Worm (Caenorhabditis elegans): ENCODE measurements around the gene vps-26.

Gene vps-26

ce11 chrIV:9321039-9321851 lies 20.3 kb downstream of the vps-26 start, which contains the start of the genes F49C12.12 and vha-17:
TSS of gene F49C12.12 (minus strand) at chrIV:9321089.
TSS of gene vha-17 (plus strand) at chrIV:9321801.
- TF ChIP-seq nfya-1 (tag; optimal IDR thresholded peaks at IDR 0.05) (no peak), ceh-48 (tag; optimal IDR thresholded peaks at IDR 0.05) (peak; percentile 61)

ce11 chrIV:9320023-9320422 lies 21.6 kb downstream of the vps-26 start:
- TF ChIP-seq ceh-22 (tag; optimal IDR thresholded peaks at IDR 0.05) (no peak), rnt-1 (tag; optimal IDR thresholded peaks at IDR 0.05) (no peak), hlh-6 (tag; optimal IDR thresholded peaks at IDR 0.05) (no peak), pag-3 (tag; optimal IDR thresholded peaks at IDR 0.05; ENCODE audit: borderline replicate concordance) (no peak), ceh-14 (tag; optimal IDR thresholded peaks at IDR 0.05) (no peak), ama-1 (optimal IDR thresholded peaks at IDR 0.05) (no peak), npax-4 (tag; optimal IDR thresholded peaks at IDR 0.05) (no peak), ref-2 (tag; optimal IDR thresholded peaks at IDR 0.05) (no peak)

- no peak for TF ChIP-seq pat-9 (tag; optimal IDR thresholded peaks at IDR 0.05)
- TF ChIP-seq odd-2 (tag; optimal IDR thresholded peaks at IDR 0.05), result no peak
- no peak for TF ChIP-seq mec-3 (tag; optimal IDR thresholded peaks at IDR 0.05; ENCODE audit: borderline replicate concordance)
- TF ChIP-seq sox-2 (GFP tag; IDR thresholded peaks at IDR 0.05), result no peak
- TF ChIP-seq ztf-16 (tag; optimal IDR thresholded peaks at IDR 0.05), result no peak
- no peak for TF ChIP-seq syd-9 (tag; optimal IDR thresholded peaks at IDR 0.05)
- no peak for TF ChIP-seq pha-4 (tag; optimal IDR thresholded peaks at IDR 0.05)
- no peak for TF ChIP-seq hlh-8 (tag; optimal IDR thresholded peaks at IDR 0.05)
- no peak for TF ChIP-seq T23F11.4 (GFP tag; optimal IDR thresholded peaks at IDR 0.05)
- TF ChIP-seq npax-4 (tag; optimal IDR thresholded peaks at IDR 0.05), result no peak
- TF ChIP-seq lin-11 (tag; optimal IDR thresholded peaks at IDR 0.05), result no peak
- no peak for TF ChIP-seq hlh-15 (tag; optimal IDR thresholded peaks at IDR 0.05)
- TF ChIP-seq eyg-1 (tag; optimal IDR thresholded peaks at IDR 0.05), result no peak
- no peak for TF ChIP-seq fkh-6 (tag; optimal IDR thresholded peaks at IDR 0.05)
Observed at ce11 chrIV:9319080-9319479, 22.5 kb downstream of the vps-26 start, which contains the start of the genes F49C12.11 and nemt-1. TSS of gene F49C12.11 (plus strand) at chrIV:9319380. TSS of gene nemt-1 (minus strand) at chrIV:9319439.

- TF ChIP-seq ceh-22 (tag; optimal IDR thresholded peaks at IDR 0.05) (no peak), unc-42 (tag; optimal IDR thresholded peaks at IDR 0.05) (no peak), hlh-6 (tag; optimal IDR thresholded peaks at IDR 0.05) (no peak), zip-5 (tag; optimal IDR thresholded peaks at IDR 0.05) (no peak), elt-2 (tag; optimal IDR thresholded peaks at IDR 0.05) (no peak), ahr-1 (tag; optimal IDR thresholded peaks at IDR 0.05) (no peak), pat-9 (tag; optimal IDR thresholded peaks at IDR 0.05) (no peak), K02D7.2 (tag; optimal IDR thresholded peaks at IDR 0.05) (no peak), lim-6 (tag; optimal IDR thresholded peaks at IDR 0.05) (no peak), ceh-19 (GFP tag; optimal IDR thresholded peaks at IDR 0.05) (no peak), syd-9 (tag; optimal IDR thresholded peaks at IDR 0.05) (no peak)
Observed at ce11 chrIV:9318147-9318546, 23.4 kb downstream of the vps-26 start.

ce11 chrIV:9316068-9316681 lies 25.4 kb downstream of the vps-26 start, which contains the start of the genes F49C12.9 and rpn-7:
TSS of gene F49C12.9 (minus strand) at chrIV:9316215.
TSS of gene rpn-7 (plus strand) at chrIV:9316631.
- peak; percentile 0 for TF ChIP-seq ahr-1 (tag; optimal IDR thresholded peaks at IDR 0.05)
- peak; percentile 19 for TF ChIP-seq lim-6 (tag; optimal IDR thresholded peaks at IDR 0.05)
- 0 out of 2 replicates have a peak, but pooled peaks have one; percentile 42 for TF ChIP-seq ceh-45 (GFP tag; IDR thresholded peaks at IDR 0.05)
- TF ChIP-seq ceh-14 (tag; optimal IDR thresholded peaks at IDR 0.05), result peak; percentile 73
- TF ChIP-seq hlh-13 (GFP tag; optimal IDR thresholded peaks at IDR 0.05), result no peak
- TF ChIP-seq ttx-3 (tag; optimal IDR thresholded peaks at IDR 0.05), result peak; percentile 73
- no peak for TF ChIP-seq unc-3 (GFP tag; conservative IDR thresholded peaks at IDR 0.05)
- TF ChIP-seq unc-3 (tag; optimal IDR thresholded peaks at IDR 0.05), result peak; percentile 62
- no peak for TF ChIP-seq mec-3 (tag; optimal IDR thresholded peaks at IDR 0.05; ENCODE audit: borderline replicate concordance)
- peak; percentile 60 for TF ChIP-seq ceh-19 (GFP tag; optimal IDR thresholded peaks at IDR 0.05)
- peak; percentile 59 for TF ChIP-seq hlh-15 (tag; optimal IDR thresholded peaks at IDR 0.05)
- peak; percentile 31 for TF ChIP-seq odd-2 (tag; optimal IDR thresholded peaks at IDR 0.05)
- no peak for TF ChIP-seq hlh-8 (tag; optimal IDR thresholded peaks at IDR 0.05)
- TF ChIP-seq ceh-18 (tag; optimal IDR thresholded peaks at IDR 0.05), result peak; percentile 34
- TF ChIP-seq che-1 (tag; optimal IDR thresholded peaks at IDR 0.05), result peak; percentile 43
- TF ChIP-seq pha-2 (tag; optimal IDR thresholded peaks at IDR 0.05), result peak; percentile 42
- peak; percentile 64 for TF ChIP-seq ceh-31 (tag; optimal IDR thresholded peaks at IDR 0.05)
- no peak for TF ChIP-seq madf-2 (tag; optimal IDR thresholded peaks at IDR 0.05)
- TF ChIP-seq ceh-48 (tag; optimal IDR thresholded peaks at IDR 0.05), result peak; percentile 59
- TF ChIP-seq unc-86 (tag; optimal IDR thresholded peaks at IDR 0.05), result peak; percentile 55
- TF ChIP-seq Y22D7AL.16 (tag; optimal IDR thresholded peaks at IDR 0.05), result no peak
- TF ChIP-seq K02D7.2 (tag; optimal IDR thresholded peaks at IDR 0.05), result peak; percentile 9
- peak; percentile 64 for TF ChIP-seq pat-9 (tag; optimal IDR thresholded peaks at IDR 0.05)

Data from whole organism, late embryonic.